Fruit fly (Drosophila melanogaster) whole organism, embryonic: ENCODE results near the gene caps.

ENCODE experiments used
- CG10147 ChIP-seq: fragments of 200-800 bp; sonication (Bioruptor generic); optimal IDR thresholded peaks from 2 replicates; lab custom pipeline; 2019; ENCODE audit warnings: missing biosample characterization, mild to moderate bottlenecking, missing genetic modification characterization, moderate library complexity
- CG11504 ChIP-seq: fragments of 200-800 bp; sonication (Bioruptor generic); optimal IDR thresholded peaks from 3 replicates; lab custom pipeline; 2019; ENCODE audit warnings: missing biosample characterization, mild to moderate bottlenecking, missing genetic modification characterization, moderate library complexity
- CG13296 ChIP-seq: fragments of 200-800 bp; sonication (Bioruptor generic); optimal IDR thresholded peaks from 3 replicates; lab custom pipeline; 2018; ENCODE audit warnings: missing biosample characterization, mild to moderate bottlenecking, missing genetic modification characterization
- CG13894 ChIP-seq: fragments of 200-800 bp; sonication (Bioruptor generic); optimal IDR thresholded peaks from 3 replicates; lab custom pipeline; 2018; ENCODE audit warnings: missing biosample characterization, mild to moderate bottlenecking, missing genetic modification characterization, moderate library complexity
- CG15601 ChIP-seq: fragments of 200-800 bp; sonication (Bioruptor generic); optimal IDR thresholded peaks from 3 replicates; lab custom pipeline; 2019; ENCODE audit warnings: missing biosample characterization, mild to moderate bottlenecking, missing genetic modification characterization, moderate library complexity
- CG1647 ChIP-seq: fragments of 200-800 bp; sonication (Bioruptor generic); optimal IDR thresholded peaks from 3 replicates; lab custom pipeline; 2016; ENCODE audit warnings: missing biosample characterization, missing genetic modification characterization
- CG17328 ChIP-seq: fragments of 200-800 bp; sonication (Bioruptor generic); IDR thresholded peaks from 2 replicates; pipeline ENCODE4 v1.3.6; 2022; ENCODE audit warnings: missing biosample characterization, missing genetic modification characterization
- CG17612 ChIP-seq: fragments of 200-800 bp; sonication (Bioruptor generic); IDR thresholded peaks from 2 replicates; pipeline ENCODE4 v1.3.6; 2022; ENCODE audit warnings: missing biosample characterization, missing genetic modification characterization
- CG17802 ChIP-seq: fragments of 200-800 bp; sonication (Bioruptor generic); optimal IDR thresholded peaks from 2 replicates; lab custom pipeline; 2018; ENCODE audit warnings: missing biosample characterization, mild to moderate bottlenecking, missing genetic modification characterization, moderate library complexity
- CG18619 ChIP-seq: fragments of 200-800 bp; sonication (Bioruptor generic); optimal IDR thresholded peaks from 3 replicates; lab custom pipeline; 2017; ENCODE audit warnings: missing biosample characterization, mild to moderate bottlenecking, missing genetic modification characterization
- CG18764 ChIP-seq: fragments of 200-800 bp; sonication (Bioruptor generic); optimal IDR thresholded peaks from 3 replicates; lab custom pipeline; 2016; ENCODE audit warnings: missing biosample characterization, missing genetic modification characterization
- CG2199 ChIP-seq: fragments of 200-800 bp; sonication (Bioruptor generic); IDR thresholded peaks from 3 replicates; pipeline ENCODE4 v1.3.6; 2022; ENCODE audit warnings: missing biosample characterization, missing genetic modification characterization
- CG2712 ChIP-seq: fragments of 200-800 bp; optimal IDR thresholded peaks from 3 replicates; lab custom pipeline; 2019; ENCODE audit warnings: missing biosample characterization, mild to moderate bottlenecking, missing genetic modification characterization, moderate library complexity
- CG32532 ChIP-seq: fragments of 200-800 bp; sonication (Bioruptor generic); IDR thresholded peaks from 2 replicates; pipeline ENCODE4 v1.3.6; 2022; ENCODE audit warnings: missing biosample characterization, missing genetic modification characterization
- CG42726 ChIP-seq: fragments of 200-800 bp; sonication (Bioruptor generic); IDR thresholded peaks from 2 replicates; pipeline ENCODE4 v1.3.6; 2022; ENCODE audit warnings: missing biosample characterization, missing genetic modification characterization; ENCODE audit not compliant: partially characterized antibody
- CG4328 ChIP-seq: fragments of 200-800 bp; sonication (Bioruptor generic); optimal IDR thresholded peaks from 3 replicates; lab custom pipeline; 2017; ENCODE audit warnings: missing biosample characterization, missing genetic modification reagents, missing genetic modification characterization
- CG43689 ChIP-seq: fragments of 200-800 bp; sonication (Bioruptor generic); IDR thresholded peaks from 2 replicates; pipeline ENCODE4 v1.3.6; 2022; ENCODE audit warnings: missing biosample characterization, missing genetic modification characterization
- CG4820 ChIP-seq: fragments of 200-800 bp; sonication (Bioruptor generic); optimal IDR thresholded peaks from 3 replicates; lab custom pipeline; 2016; ENCODE audit warnings: missing biosample characterization, missing genetic modification characterization
- CG6175 ChIP-seq: fragments of 200-800 bp; sonication (Bioruptor generic); IDR thresholded peaks from 3 replicates; pipeline ENCODE4 v1.3.6; 2022; ENCODE audit warnings: missing biosample characterization, missing genetic modification characterization
- CG6654 ChIP-seq: fragments of 200-800 bp; sonication (Bioruptor generic); optimal IDR thresholded peaks from 2 replicates; lab custom pipeline; 2017; ENCODE audit warnings: missing biosample characterization, mild to moderate bottlenecking, missing genetic modification characterization
- CG6791 ChIP-seq: fragments of 200-800 bp; sonication (Bioruptor generic); IDR thresholded peaks from 3 replicates; pipeline ENCODE4 v1.3.6; 2022; ENCODE audit warnings: missing biosample characterization, missing genetic modification characterization; ENCODE audit not compliant: partially characterized antibody
- CG7357 ChIP-seq: fragments of 200-800 bp; sonication (Bioruptor generic); IDR thresholded peaks from 3 replicates; pipeline ENCODE4 v1.3.6; 2022; ENCODE audit warnings: missing biosample characterization, missing genetic modification characterization
- CG9876 ChIP-seq: fragments of 200-800 bp; sonication (Bioruptor generic); optimal IDR thresholded peaks from 2 replicates; lab custom pipeline; 2016; ENCODE audit warnings: missing biosample characterization, missing genetic modification characterization
- CTCF ChIP-seq: fragments of 200-800 bp; sonication (Bioruptor generic); optimal IDR thresholded peaks from 2 replicates; lab custom pipeline; 2017; ENCODE audit warnings: missing biosample characterization, mild to moderate bottlenecking, missing genetic modification characterization, moderate library complexity
- Doc3 ChIP-seq: fragments of 200-800 bp; sonication (Bioruptor generic); IDR thresholded peaks from 3 replicates; pipeline ENCODE4 v1.3.6; 2022; ENCODE audit warnings: missing biosample characterization, missing genetic modification characterization; ENCODE audit not compliant: partially characterized antibody
- ERR ChIP-seq: fragments of 200-800 bp; sonication (Bioruptor generic); optimal IDR thresholded peaks from 2 replicates; lab custom pipeline; 2016; ENCODE audit warnings: missing biosample characterization, missing genetic modification characterization
- Ets65A ChIP-seq: fragments of 200-800 bp; sonication (Bioruptor generic); peaks from one replicate; lab custom pipeline; 2016; ENCODE audit warnings: missing biosample characterization, missing genetic modification characterization
- Gug ChIP-seq: fragments of 200-800 bp; sonication (Bioruptor generic); IDR thresholded peaks from 4 replicates; pipeline ENCODE4 v1.3.6; 2022; ENCODE audit warnings: missing biosample characterization, missing genetic modification characterization
- Hand ChIP-seq: fragments of 200-800 bp; sonication (Bioruptor generic); optimal IDR thresholded peaks from 2 replicates; lab custom pipeline; 2017; ENCODE audit warnings: mild to moderate bottlenecking, missing biosample characterization, missing genetic modification reagents, missing genetic modification characterization
- Med ChIP-seq: fragments of 200-800 bp; sonication (Bioruptor generic); peaks from one replicate; lab custom pipeline; 2016; ENCODE audit warnings: missing biosample characterization, missing genetic modification characterization, mild to moderate bottlenecking, inconsistent platforms, moderate library complexity
- Mrtf ChIP-seq: fragments of 200-800 bp; sonication (Bioruptor generic); IDR thresholded peaks from 3 replicates; pipeline ENCODE4 v1.3.6; 2022; ENCODE audit warnings: missing biosample characterization, missing genetic modification characterization
- Nf-YB ChIP-seq: fragments of 200-800 bp; sonication (Bioruptor generic); optimal IDR thresholded peaks from 3 replicates; lab custom pipeline; 2019; ENCODE audit warnings: missing biosample characterization, mild to moderate bottlenecking, missing genetic modification characterization, moderate library complexity
- Side ChIP-seq: fragments of 200-800 bp; sonication (Bioruptor generic); optimal IDR thresholded peaks from 2 replicates; lab custom pipeline; 2016; ENCODE audit warnings: missing biosample characterization, missing genetic modification characterization
- Spps ChIP-seq: fragments of 200-800 bp; sonication (Bioruptor generic); optimal IDR thresholded peaks from 2 replicates; lab custom pipeline; 2018; ENCODE audit warnings: missing biosample characterization, mild to moderate bottlenecking, missing genetic modification characterization
- ac ChIP-seq: fragments of 200-800 bp; sonication (Bioruptor generic); optimal IDR thresholded peaks from 3 replicates; lab custom pipeline; 2017; ENCODE audit warnings: missing biosample characterization, mild to moderate bottlenecking, missing genetic modification characterization
- amos ChIP-seq: fragments of 200-800 bp; sonication (Bioruptor generic); IDR thresholded peaks from 2 replicates; pipeline ENCODE4 v1.3.6; 2022; ENCODE audit warnings: missing biosample characterization, missing genetic modification characterization; ENCODE audit not compliant: partially characterized antibody
- dan ChIP-seq: fragments of 200-800 bp; sonication (Bioruptor generic); IDR thresholded peaks from 2 replicates; pipeline ENCODE4 v1.3.6; 2022; ENCODE audit warnings: missing biosample characterization, missing genetic modification characterization
- dimm ChIP-seq: fragments of 200-800 bp; sonication (Bioruptor generic); IDR thresholded peaks from 2 replicates; pipeline ENCODE4 v1.3.6; 2022; ENCODE audit warnings: missing biosample characterization, missing genetic modification characterization
- grn ChIP-seq: fragments of 200-800 bp; sonication (Bioruptor generic); optimal IDR thresholded peaks from 3 replicates; lab custom pipeline; 2017; ENCODE audit warnings: missing biosample characterization, missing genetic modification characterization
- ind ChIP-seq: fragments of 200-800 bp; sonication (Bioruptor generic); optimal IDR thresholded peaks from 3 replicates; lab custom pipeline; 2016; ENCODE audit warnings: missing biosample characterization, missing genetic modification characterization
- insv ChIP-seq, 2 experiments: fragments of 200-800 bp; sonication (Bioruptor generic); optimal IDR thresholded peaks; 3 replicates each; lab custom pipeline; 2016 to 2018; ENCODE audit warnings: missing biosample characterization in 2 of 2, missing genetic modification characterization in 2 of 2
- kni ChIP-seq: fragments of 200-800 bp; sonication (Bioruptor generic); optimal IDR thresholded peaks from 3 replicates; lab custom pipeline; 2017; ENCODE audit warnings: mild to moderate bottlenecking, missing biosample characterization, missing genetic modification reagents, missing genetic modification characterization
- knrl ChIP-seq: fragments of 200-800 bp; sonication (Bioruptor generic); IDR thresholded peaks from 3 replicates; pipeline ENCODE4 v1.3.6; 2022; ENCODE audit warnings: missing biosample characterization, missing genetic modification characterization; ENCODE audit not compliant: partially characterized antibody
- nerfin-2 ChIP-seq: fragments of 200-800 bp; sonication (Bioruptor generic); IDR thresholded peaks from 2 replicates; pipeline ENCODE4 v1.3.6; 2022; ENCODE audit warnings: missing biosample characterization, missing genetic modification characterization; ENCODE audit not compliant: partially characterized antibody
- nmo ChIP-seq: fragments of 200-800 bp; sonication (Bioruptor generic); optimal IDR thresholded peaks from 2 replicates; lab custom pipeline; 2018; ENCODE audit warnings: missing biosample characterization, mild to moderate bottlenecking, missing genetic modification characterization, moderate library complexity
- sens-2 ChIP-seq: fragments of 200-800 bp; sonication (Bioruptor generic); IDR thresholded peaks from 2 replicates; pipeline ENCODE4 v1.3.6; 2022; ENCODE audit warnings: missing biosample characterization, missing genetic modification characterization
- stwl ChIP-seq: fragments of 200-800 bp; sonication (Bioruptor generic); optimal IDR thresholded peaks from 3 replicates; lab custom pipeline; 2018; ENCODE audit warnings: missing biosample characterization, mild to moderate bottlenecking, missing genetic modification characterization, moderate library complexity
- trh ChIP-seq: fragments of 200-800 bp; sonication (Bioruptor generic); optimal IDR thresholded peaks from 2 replicates; lab custom pipeline; 2016; ENCODE audit warnings: missing biosample characterization, missing genetic modification characterization
- wdn ChIP-seq: fragments of 200-800 bp; sonication (Bioruptor generic); IDR thresholded peaks from 2 replicates; pipeline ENCODE4 v1.3.6; 2022; ENCODE audit warnings: missing biosample characterization, missing genetic modification characterization
- zen2 ChIP-seq: fragments of 200-800 bp; sonication (Bioruptor generic); IDR thresholded peaks from 3 replicates; pipeline ENCODE4 v1.3.6; 2022; ENCODE audit warnings: missing biosample characterization, missing genetic modification characterization; ENCODE audit not compliant: partially characterized antibody

caps gene

dm6 chr3L:13301787-13302186, 73.3 kb downstream of the caps start:
- TF ChIP-seq CG18764 (GFP tag; lab: Kevin White, UChicago) (no peak), CG4328 (GFP tag; lab: Kevin White, UChicago) (no peak), amos (GFP tag; lab: Robert Waterston, UW) (peak; percentile 59), ERR (GFP tag; lab: Kevin White, UChicago) (no peak), ac (GFP tag; lab: Kevin White, UChicago) (no peak), CG17802 (tag; lab: Kevin White, UChicago) (no peak), ind (no peak), nerfin-2 (GFP tag; lab: Robert Waterston, UW) (no peak), CG17612 (GFP tag; lab: Robert Waterston, UW) (peak; percentile 16; the same call in 1 of the 2 replicates), wdn (GFP tag; lab: Robert Waterston, UW) (no peak), CG15601 (tag; lab: Kevin White, UChicago) (no peak), stwl (tag; lab: Kevin White, UChicago) (peak; percentile 67), CG11504 (tag; lab: Kevin White, UChicago) (peak; percentile 16), CG4820 (GFP tag; lab: Kevin White, UChicago) (no peak), Spps (tag; lab: Kevin White, UChicago) (no peak), CG2199 (0 out of 3 replicates have a peak, but pooled peaks have one; percentile 50), knrl (GFP tag; lab: Robert Waterston, UW) (peak; percentile 39; the same call in 2 of the 3 replicates), Med (GFP tag; lab: Kevin White, UChicago) (peak; percentile 6), dan (GFP tag; lab: Robert Waterston, UW) (no peak), grn (no peak), CG9876 (GFP tag; lab: Kevin White, UChicago) (no peak), Mrtf (no peak), CG2712 (tag; lab: Kevin White, UChicago) (no peak), Nf-YB (GFP tag; lab: Kevin White, UChicago) (no peak), CTCF (GFP tag; lab: Kevin White, UChicago) (peak; percentile 69), CG6791 (GFP tag; lab: Robert Waterston, UW) (peak; percentile 57; the same call in 2 of the 3 replicates), CG13296 (GFP tag; lab: Kevin White, UChicago) (no peak), zen2 (peak; percentile 11; the same call in 1 of the 3 replicates)

dm6 chr3L:13312250-13312649, 83.8 kb downstream of the caps start:
- peak; percentile 3 for TF ChIP-seq Ets65A
- no peak for TF ChIP-seq dimm (GFP tag; lab: Robert Waterston, UW)
- TF ChIP-seq CG1647 (GFP tag; lab: Kevin White, UChicago), result no peak
- no peak for TF ChIP-seq CG2199
- TF ChIP-seq CG6175 (GFP tag; lab: Robert Waterston, UW), result no peak
- no peak for TF ChIP-seq CG43689 (GFP tag; lab: Robert Waterston, UW)
- no peak for TF ChIP-seq CG18619
- no peak for TF ChIP-seq CG6654 (GFP tag; lab: Kevin White, UChicago)
- TF ChIP-seq Doc3 (GFP tag; lab: Robert Waterston, UW), result no peak
- TF ChIP-seq trh (GFP tag; lab: Kevin White, UChicago), result no peak
- no peak for TF ChIP-seq insv (GFP tag; optimal IDR thresholded peaks at IDR 0.05; lab: Kevin White, UChicago)
- TF ChIP-seq CG7357, result no peak
- 0 out of 2 replicates have a peak, but pooled peaks have one; percentile 24 for TF ChIP-seq sens-2 (GFP tag; lab: Robert Waterston, UW)
- no peak for TF ChIP-seq Side (GFP tag; lab: Kevin White, UChicago)
- TF ChIP-seq CG10147, result no peak
- peak; percentile 91 for TF ChIP-seq CG13894
- no peak for TF ChIP-seq CG17328 (GFP tag; lab: Robert Waterston, UW)
- no peak for TF ChIP-seq CG32532 (GFP tag; lab: Robert Waterston, UW)
- no peak for TF ChIP-seq CG42726 (GFP tag; lab: Robert Waterston, UW)
- TF ChIP-seq nmo (GFP tag; lab: Kevin White, UChicago), result no peak
- no peak for TF ChIP-seq kni (GFP tag; lab: Kevin White, UChicago)
- no peak for TF ChIP-seq Gug (GFP tag; lab: Robert Waterston, UW)
- no peak for TF ChIP-seq Hand (GFP tag; lab: Kevin White, UChicago)
- TF ChIP-seq grn, result no peak
